Worm (Caenorhabditis elegans): ENCODE results near the gene igdb-2.
"Not testable (repeated sequence)": the region's sequence is repeated elsewhere in the genome, so short reads cannot be mapped to it uniquely, and the experiment has no call there.

igdb-2 gene

ce11 chrIV:12490491-12490890 is 22.0 kb downstream of the igdb-2 start, which contains the start of gene him-6:
Gene him-6 (plus strand): TSS chrIV:12490791.
- TF ChIP-seq nhr-10 (tag; optimal IDR thresholded peaks at IDR 0.05): no peak
- TF ChIP-seq mdl-1 (tag; optimal IDR thresholded peaks at IDR 0.05): no peak

ce11 chrIV:12495196-12495595 is 26.7 kb downstream of the igdb-2 start, which contains the start of gene sru-20:
Gene sru-20 (plus strand): TSS chrIV:12495496.
- TF ChIP-seq lin-39 (tag; optimal IDR thresholded peaks at IDR 0.05): no peak
- no peak for TF ChIP-seq nhr-6 (tag; optimal IDR thresholded peaks at IDR 0.05)
- TF ChIP-seq nhr-23 (tag; optimal IDR thresholded peaks at IDR 0.05): no peak
- TF ChIP-seq sma-9 (GFP tag; optimal IDR thresholded peaks at IDR 0.05): no peak
- TF ChIP-seq sma-9 (tag; optimal IDR thresholded peaks at IDR 0.05): no peak
- no peak for TF ChIP-seq nhr-237 (tag; optimal IDR thresholded peaks at IDR 0.05)
- TF ChIP-seq ceh-82 (tag; optimal IDR thresholded peaks at IDR 0.05): no peak
- TF ChIP-seq aly-2 (tag; optimal IDR thresholded peaks at IDR 0.05): no peak
- TF ChIP-seq blmp-1 (tag; optimal IDR thresholded peaks at IDR 0.05; ENCODE audit: insufficient read depth): no peak
- TF ChIP-seq nhr-11 (tag; optimal IDR thresholded peaks at IDR 0.05): no peak
- TF ChIP-seq nhr-12 (tag; optimal IDR thresholded peaks at IDR 0.05): no peak
- no peak for TF ChIP-seq unc-62 (GFP tag; optimal IDR thresholded peaks at IDR 0.05)
- TF ChIP-seq lsy-2 (tag; optimal IDR thresholded peaks at IDR 0.05): no peak
- no peak for TF ChIP-seq nhr-21 (tag; optimal IDR thresholded peaks at IDR 0.05)
- TF ChIP-seq snpc-4 (tag; optimal IDR thresholded peaks at IDR 0.05): no peak
- no peak for TF ChIP-seq crh-2 (tag; optimal IDR thresholded peaks at IDR 0.05)
- no peak for TF ChIP-seq elt-3 (tag; optimal IDR thresholded peaks at IDR 0.05)
- no peak for TF ChIP-seq nhr-10 (tag; optimal IDR thresholded peaks at IDR 0.05)
- no peak for TF ChIP-seq Y55F3AM.14 (GFP tag; optimal IDR thresholded peaks at IDR 0.05)

ce11 chrIV:12498238-12498637 is 29.8 kb downstream of the igdb-2 start, which contains the start of gene sru-19:
Gene sru-19 (plus strand): TSS chrIV:12498538.
- TF ChIP-seq lsy-2 (tag; optimal IDR thresholded peaks at IDR 0.05) (no peak), mdl-1 (tag; optimal IDR thresholded peaks at IDR 0.05) (no peak), ztf-11 (tag; optimal IDR thresholded peaks at IDR 0.05) (no peak), ceh-82 (tag; optimal IDR thresholded peaks at IDR 0.05) (no peak), F13H6.1 (tag; optimal IDR thresholded peaks at IDR 0.05) (no peak), unc-55 (GFP tag; optimal IDR thresholded peaks at IDR 0.05) (no peak), R02D3.7 (tag; optimal IDR thresholded peaks at IDR 0.05) (no peak), skn-1 (tag; optimal IDR thresholded peaks at IDR 0.05) (no peak), mab-5 (tag; optimal IDR thresholded peaks at IDR 0.05) (no peak), unc-39 (tag; optimal IDR thresholded peaks at IDR 0.05) (no peak), nhr-25 (tag; optimal IDR thresholded peaks at IDR 0.05) (no peak), ZK546.5 (tag; optimal IDR thresholded peaks at IDR 0.05) (no peak), nhr-23 (tag; optimal IDR thresholded peaks at IDR 0.05) (no peak), elt-1 (tag; optimal IDR thresholded peaks at IDR 0.05) (no peak), lin-39 (tag; optimal IDR thresholded peaks at IDR 0.05) (no peak), fos-1 (tag; optimal IDR thresholded peaks at IDR 0.05) (no peak), zag-1 (tag; optimal IDR thresholded peaks at IDR 0.05) (no peak), nhr-12 (tag; optimal IDR thresholded peaks at IDR 0.05) (no peak), dmd-4 (tag; optimal IDR thresholded peaks at IDR 0.05) (no peak)

- TF ChIP-seq egl-27 (tag; optimal IDR thresholded peaks at IDR 0.05): no peak
- TF ChIP-seq snpc-4 (tag; optimal IDR thresholded peaks at IDR 0.05): no peak
- TF ChIP-seq R02D3.7 (tag; optimal IDR thresholded peaks at IDR 0.05): no peak
- TF ChIP-seq gmeb-1 (tag; optimal IDR thresholded peaks at IDR 0.05): no peak
- TF ChIP-seq unc-62 (GFP tag; optimal IDR thresholded peaks at IDR 0.05): no peak
- TF ChIP-seq nhr-129 (tag; optimal IDR thresholded peaks at IDR 0.05): no peak
- no peak for TF ChIP-seq zag-1 (tag; optimal IDR thresholded peaks at IDR 0.05)
These were observed 33.5 kb downstream of the igdb-2 start, which contains the start of gene sru-18 for ce11 chrIV:12501956-12502355. Gene sru-18 (plus strand): TSS chrIV:12502256.

ce11 chrIV:12505397-12505796 is 36.9 kb downstream of the igdb-2 start, which contains the start of gene sru-17:
Gene sru-17 (plus strand): TSS chrIV:12505697.
- TF ChIP-seq unc-39, nhr-129, peb-1 (tag; optimal IDR thresholded peaks at IDR 0.05): not testable (repeated sequence)
